Worm (Caenorhabditis elegans): ENCODE results near the gene mrpl-39.

- TF ChIP-seq ama-1 (optimal IDR thresholded peaks at IDR 0.05): no peak
- TF ChIP-seq aha-1 (tag): no peak
- no peak for TF ChIP-seq aly-2 (tag; optimal IDR thresholded peaks at IDR 0.05)
- no peak for TF ChIP-seq pha-4 (GFP tag; IDR thresholded peaks at IDR 0.05)
- no peak for TF ChIP-seq pha-4 (tag; optimal IDR thresholded peaks at IDR 0.05)
- peak; percentile 14 for TF ChIP-seq dpl-1 (GFP tag; optimal IDR thresholded peaks at IDR 0.05)
- TF ChIP-seq ces-1 (GFP tag; optimal IDR thresholded peaks at IDR 0.05): no peak
- TF ChIP-seq skn-1 (tag; optimal IDR thresholded peaks at IDR 0.05): no peak
- no peak for TF ChIP-seq spr-3 (GFP tag; optimal IDR thresholded peaks at IDR 0.05)
- TF ChIP-seq dmd-9 (GFP tag; IDR thresholded peaks at IDR 0.05): no peak
These were observed 49.1 kb downstream of the mrpl-39 start for ce11 chrV:1870515-1870940.

Data from whole organism, L4 larva.